Fruit fly (Drosophila melanogaster) whole organism, embryonic: ENCODE results near the gene trus.
A peak's percentile ranks its signal among the peaks of the same experiment; 100 is the strongest.

Experiments used
- Asciz ChIP-seq: fragments of 200-800 bp; sonication (Bioruptor generic); optimal IDR thresholded peaks from 2 replicates; lab custom pipeline; 2017; ENCODE audit warnings: missing biosample characterization, mild to moderate bottlenecking, missing genetic modification characterization, missing genetic modification reagents
- Atf6 ChIP-seq: fragments of 200-800 bp; sonication (Bioruptor generic); IDR thresholded peaks from 2 replicates; pipeline ENCODE4 v1.3.6; 2022; ENCODE audit warnings: missing biosample characterization, missing genetic modification characterization
- CG10267 ChIP-seq: fragments of 200-800 bp; sonication (Bioruptor generic); optimal IDR thresholded peaks from 2 replicates; lab custom pipeline; 2018; ENCODE audit warnings: missing biosample characterization, mild to moderate bottlenecking, missing genetic modification characterization, moderate library complexity
- CG11560 ChIP-seq: fragments of 200-800 bp; sonication (Bioruptor generic); IDR thresholded peaks from 3 replicates; pipeline ENCODE4 v1.3.6; 2022; ENCODE audit warnings: missing biosample characterization, missing genetic modification characterization
- CG12391 ChIP-seq: fragments of 200-800 bp; sonication (Bioruptor generic); optimal IDR thresholded peaks from 3 replicates; lab custom pipeline; 2018; ENCODE audit warnings: missing biosample characterization, mild to moderate bottlenecking, missing genetic modification characterization, moderate library complexity
- CG12659 ChIP-seq: fragments of 200-800 bp; sonication (Bioruptor generic); optimal IDR thresholded peaks from 3 replicates; lab custom pipeline; 2017; ENCODE audit warnings: mild to moderate bottlenecking, missing biosample characterization, missing genetic modification reagents, missing genetic modification characterization
- CG13123 ChIP-seq: fragments of 200-800 bp; sonication (Bioruptor generic); optimal IDR thresholded peaks from 2 replicates; lab custom pipeline; 2016; ENCODE audit warnings: missing biosample characterization, missing genetic modification characterization
- CG13287 ChIP-seq: fragments of 200-800 bp; sonication (Bioruptor generic); IDR thresholded peaks from 2 replicates; pipeline ENCODE4 v1.3.6; 2022; ENCODE audit warnings: missing biosample characterization, missing genetic modification characterization; ENCODE audit not compliant: partially characterized antibody
- CG14710 ChIP-seq: fragments of 200-800 bp; sonication (Bioruptor generic); optimal IDR thresholded peaks from 3 replicates; lab custom pipeline; 2019; ENCODE audit warnings: missing biosample characterization, mild to moderate bottlenecking, missing genetic modification characterization, moderate library complexity
- CG1647 ChIP-seq: fragments of 200-800 bp; sonication (Bioruptor generic); optimal IDR thresholded peaks from 3 replicates; lab custom pipeline; 2016; ENCODE audit warnings: missing biosample characterization, missing genetic modification characterization
- CG17829 ChIP-seq: fragments of 200-800 bp; optimal IDR thresholded peaks from 2 replicates; lab custom pipeline; 2019; ENCODE audit warnings: missing biosample characterization, mild to moderate bottlenecking, missing genetic modification characterization, moderate library complexity
- CG2116 ChIP-seq: fragments of 200-800 bp; sonication (Bioruptor generic); optimal IDR thresholded peaks from 3 replicates; lab custom pipeline; 2018; ENCODE audit warnings: missing biosample characterization, mild to moderate bottlenecking, missing genetic modification characterization
- CG2129 ChIP-seq: fragments of 200-800 bp; sonication (Bioruptor generic); IDR thresholded peaks from 2 replicates; pipeline ENCODE4 v1.3.6; 2022; ENCODE audit warnings: missing biosample characterization, missing genetic modification characterization; ENCODE audit not compliant: partially characterized antibody
- CG3847 ChIP-seq: fragments of 200-800 bp; sonication (Bioruptor generic); IDR thresholded peaks from 2 replicates; pipeline ENCODE4 v1.3.6; 2022; ENCODE audit warnings: missing biosample characterization, missing genetic modification characterization
- CG4404 ChIP-seq: fragments of 200-800 bp; sonication (Bioruptor generic); IDR thresholded peaks from 2 replicates; pipeline ENCODE4 v1.3.6; 2022; ENCODE audit warnings: missing biosample characterization, missing genetic modification characterization
- CG4617 ChIP-seq: fragments of 200-800 bp; sonication (Bioruptor generic); optimal IDR thresholded peaks from 3 replicates; lab custom pipeline; 2016; ENCODE audit warnings: missing biosample characterization, missing genetic modification characterization, borderline replicate concordance
- CG7372 ChIP-seq: fragments of 200-800 bp; sonication (Bioruptor generic); IDR thresholded peaks from 2 replicates; pipeline ENCODE4 v1.3.6; 2022; ENCODE audit warnings: missing biosample characterization, missing genetic modification characterization
- CG8290 ChIP-seq, 3 experiments: fragments of 200-800 bp; sonication (Bioruptor generic); optimal IDR thresholded peaks; 2 replicates each; lab custom pipeline; 2016 to 2019; ENCODE audit warnings: missing biosample characterization in 3 of 3, missing genetic modification characterization in 3 of 3, mild to moderate bottlenecking in 2 of 3, moderate library complexity in 1 of 3
- CG8924 ChIP-seq: fragments of 200-800 bp; optimal IDR thresholded peaks from 3 replicates; lab custom pipeline; 2019; ENCODE audit warnings: missing biosample characterization, mild to moderate bottlenecking, missing genetic modification characterization, moderate library complexity
- CkIIα-i1 ChIP-seq: fragments of 200-800 bp; sonication (Bioruptor generic); IDR thresholded peaks from 2 replicates; pipeline ENCODE4 v1.3.6; 2022; ENCODE audit warnings: missing biosample characterization, missing genetic modification characterization
- Dfd ChIP-seq, 2 experiments: fragments of >200 bp; optimal IDR thresholded peaks; 2 replicates each; lab custom pipeline; 2017; ENCODE audit warnings: missing biosample characterization in 2 of 2, missing genetic modification characterization in 2 of 2
- Dll ChIP-seq: fragments of 200-800 bp; sonication (Bioruptor generic); IDR thresholded peaks from 4 replicates; pipeline ENCODE4 v1.3.6; 2022; ENCODE audit warnings: missing biosample characterization, missing genetic modification characterization; ENCODE audit not compliant: partially characterized antibody
- Dp ChIP-seq: fragments of 200-800 bp; sonication (Bioruptor generic); optimal IDR thresholded peaks from 2 replicates; lab custom pipeline; 2018; ENCODE audit warnings: missing biosample characterization, mild to moderate bottlenecking, missing genetic modification characterization, moderate library complexity
- Dref ChIP-seq: fragments of 200-800 bp; sonication (Bioruptor generic); IDR thresholded peaks from 2 replicates; pipeline ENCODE4 v1.3.6; 2022; ENCODE audit warnings: missing biosample characterization, missing genetic modification characterization
- Fer1 ChIP-seq: fragments of 200-800 bp; sonication (Bioruptor generic); optimal IDR thresholded peaks from 2 replicates; lab custom pipeline; 2017; ENCODE audit warnings: missing biosample characterization, mild to moderate bottlenecking, missing genetic modification characterization
- HLH4C ChIP-seq: fragments of 200-800 bp; sonication (Bioruptor generic); IDR thresholded peaks from 3 replicates; pipeline ENCODE4 v1.3.6; 2022; ENCODE audit warnings: missing biosample characterization, missing genetic modification characterization; ENCODE audit not compliant: partially characterized antibody
- MBD-R2 ChIP-seq: fragments of 200-800 bp; sonication (Bioruptor generic); IDR thresholded peaks from 2 replicates; pipeline ENCODE4 v1.3.6; 2022; ENCODE audit warnings: missing biosample characterization, missing genetic modification characterization
- Med ChIP-seq: fragments of 200-800 bp; sonication (Bioruptor generic); peaks from one replicate; lab custom pipeline; 2016; ENCODE audit warnings: missing biosample characterization, missing genetic modification characterization, mild to moderate bottlenecking, inconsistent platforms, moderate library complexity
- Sry-δ ChIP-seq: fragments of 200-800 bp; sonication (Bioruptor generic); optimal IDR thresholded peaks from 2 replicates; lab custom pipeline; 2016; ENCODE audit warnings: missing biosample characterization, missing genetic modification characterization
- YL-1 ChIP-seq: fragments of 200-800 bp; sonication (Bioruptor generic); optimal IDR thresholded peaks from 3 replicates; lab custom pipeline; 2017; ENCODE audit warnings: missing biosample characterization, mild to moderate bottlenecking, missing genetic modification characterization
- ato ChIP-seq: fragments of 200-800 bp; sonication (Bioruptor generic); IDR thresholded peaks from 2 replicates; pipeline ENCODE4 v1.3.6; 2022; ENCODE audit warnings: missing biosample characterization, missing genetic modification characterization; ENCODE audit not compliant: partially characterized antibody
- bcd ChIP-seq: fragments of 200-800 bp; sonication (Bioruptor generic); optimal IDR thresholded peaks from 2 replicates; lab custom pipeline; 2017; ENCODE audit warnings: missing biosample characterization, mild to moderate bottlenecking, missing genetic modification characterization
- bigmax ChIP-seq: fragments of 200-800 bp; sonication (Bioruptor generic); optimal IDR thresholded peaks from 2 replicates; lab custom pipeline; 2018; ENCODE audit warnings: missing biosample characterization, mild to moderate bottlenecking, missing genetic modification characterization
- cg ChIP-seq: fragments of 200-800 bp; sonication (Bioruptor generic); optimal IDR thresholded peaks from 3 replicates; lab custom pipeline; 2019; ENCODE audit warnings: missing biosample characterization, mild to moderate bottlenecking, missing genetic modification characterization, moderate library complexity
- chinmo ChIP-seq: fragments of 200-800 bp; sonication (Bioruptor generic); IDR thresholded peaks from 4 replicates; pipeline ENCODE4 v1.3.6; 2022; ENCODE audit warnings: missing biosample characterization, missing genetic modification characterization; ENCODE audit not compliant: partially characterized antibody
- crp ChIP-seq, 2 experiments: fragments of 200-800 bp; sonication (Bioruptor generic); optimal IDR thresholded peaks; 2 replicates in 1 of 2; 3 replicates in 1 of 2; lab custom pipeline; 2017; ENCODE audit warnings: missing biosample characterization in 2 of 2, missing genetic modification characterization in 2 of 2, mild to moderate bottlenecking in 1 of 2, moderate library complexity in 1 of 2
- h ChIP-seq: fragments of >200 bp; optimal IDR thresholded peaks from 2 replicates; lab custom pipeline; 2017
- insv ChIP-seq, 2 experiments: fragments of 200-800 bp; sonication (Bioruptor generic); optimal IDR thresholded peaks; 3 replicates each; lab custom pipeline; 2016 to 2018; ENCODE audit warnings: missing biosample characterization in 2 of 2, missing genetic modification characterization in 2 of 2
- kah ChIP-seq: fragments of 200-800 bp; sonication (Bioruptor generic); optimal IDR thresholded peaks from 2 replicates; lab custom pipeline; 2018; ENCODE audit warnings: missing biosample characterization, mild to moderate bottlenecking, missing genetic modification characterization
- kni ChIP-seq: fragments of 200-800 bp; sonication (Bioruptor generic); optimal IDR thresholded peaks from 3 replicates; lab custom pipeline; 2017; ENCODE audit warnings: mild to moderate bottlenecking, missing biosample characterization, missing genetic modification reagents, missing genetic modification characterization
- nmo ChIP-seq: fragments of 200-800 bp; sonication (Bioruptor generic); optimal IDR thresholded peaks from 2 replicates; lab custom pipeline; 2018; ENCODE audit warnings: missing biosample characterization, mild to moderate bottlenecking, missing genetic modification characterization, moderate library complexity
- pros ChIP-seq: fragments of 200-800 bp; sonication (Bioruptor generic); optimal IDR thresholded peaks from 3 replicates; lab custom pipeline; 2019; ENCODE audit warnings: missing biosample characterization, mild to moderate bottlenecking, missing genetic modification characterization, moderate library complexity
- psq ChIP-seq: fragments of 200-800 bp; sonication (Bioruptor generic); optimal IDR thresholded peaks from 2 replicates; lab custom pipeline; 2017; ENCODE audit warnings: missing biosample characterization, missing genetic modification characterization
- pzg ChIP-seq: fragments of 200-800 bp; sonication (Bioruptor generic); optimal IDR thresholded peaks from 3 replicates; lab custom pipeline; 2018; ENCODE audit warnings: missing biosample characterization, mild to moderate bottlenecking, missing genetic modification characterization, moderate library complexity
- ro ChIP-seq: fragments of 200-800 bp; sonication (Bioruptor generic); IDR thresholded peaks from 2 replicates; pipeline ENCODE4 v1.3.6; 2022; ENCODE audit warnings: missing biosample characterization, missing genetic modification characterization
- stwl ChIP-seq: fragments of 200-800 bp; sonication (Bioruptor generic); optimal IDR thresholded peaks from 3 replicates; lab custom pipeline; 2018; ENCODE audit warnings: missing biosample characterization, mild to moderate bottlenecking, missing genetic modification characterization, moderate library complexity
- unc-4 ChIP-seq: fragments of 200-800 bp; sonication (Bioruptor generic); IDR thresholded peaks from 2 replicates; pipeline ENCODE4 v1.3.6; 2022; ENCODE audit warnings: missing biosample characterization, missing genetic modification characterization; ENCODE audit not compliant: partially characterized antibody
- zfh1 ChIP-seq: fragments of 200-800 bp; sonication (Bioruptor generic); IDR thresholded peaks from 3 replicates; pipeline ENCODE4 v1.3.6; 2022; ENCODE audit warnings: missing biosample characterization, missing genetic modification characterization

The trus gene

dm6 chr3R:12459879-12460522 is 3.6 kb downstream of the trus start, which contains the start of the genes CG5961 and Polr3C (continued):
- TF ChIP-seq CG11560 (tag; lab: Robert Waterston, UW) (peak; percentile 95), CG8290 (GFP tag; optimal IDR thresholded peaks at IDR 0.05; lab: Kevin White, UChicago) (no peak), CG8290 (tag; optimal IDR thresholded peaks at IDR 0.05; lab: Kevin White, UChicago) (no peak), bigmax (peak; percentile 74), CG7372 (GFP tag; lab: Robert Waterston, UW) (no peak), CG12391 (peak; percentile 6), Dp (peak; percentile 71), kah (GFP tag; lab: Kevin White, UChicago) (peak; percentile 67), pzg (GFP tag; lab: Kevin White, UChicago) (peak; percentile 63), CG10267 (tag; lab: Kevin White, UChicago) (peak; percentile 45), CG4404 (no peak), CG2129 (GFP tag; lab: Robert Waterston, UW) (0 out of 2 replicates have a peak, but pooled peaks have one; percentile 25), Fer1 (GFP tag; lab: Kevin White, UChicago) (peak; percentile 27), cg (GFP tag; lab: Kevin White, UChicago) (peak; percentile 29), stwl (tag; lab: Kevin White, UChicago) (peak; percentile 63), ato (GFP tag; lab: Robert Waterston, UW) (no peak), CG13287 (peak; percentile 72), MBD-R2 (GFP tag; lab: Robert Waterston, UW) (peak; percentile 69), unc-4 (GFP tag; lab: Robert Waterston, UW) (peak; percentile 43; the same call in 1 of the 2 replicates), CG2116 (GFP tag; lab: Kevin White, UChicago) (peak; percentile 71), nmo (GFP tag; lab: Kevin White, UChicago) (peak; percentile 42), Asciz (GFP tag; lab: Kevin White, UChicago) (no peak), CG4617 (GFP tag; lab: Kevin White, UChicago) (peak; percentile 10), CG13123 (GFP tag; lab: Kevin White, UChicago) (no peak), CG3847 (GFP tag; lab: Robert Waterston, UW) (no peak), zfh1 (GFP tag; lab: Robert Waterston, UW) (no peak), Dref (peak; percentile 56), Sry-δ (GFP tag; lab: Kevin White, UChicago) (peak; percentile 41), crp (GFP tag; optimal IDR thresholded peaks at IDR 0.05; lab: Kevin White, UChicago) (peak; percentile 18 to 93), h (lab: Kevin White, UChicago) (no peak), kni (no peak), bcd (GFP tag; lab: Kevin White, UChicago) (no peak), chinmo (GFP tag; lab: Robert Waterston, UW) (0 out of 4 replicates have a peak, but pooled peaks have one; percentile 55), CG12659 (GFP tag; lab: Kevin White, UChicago) (peak; percentile 35), Dfd (GFP tag; optimal IDR thresholded peaks at IDR 0.05; lab: Kevin White, UChicago) (no peak), CkIIα-i1 (no peak), psq (GFP tag; lab: Kevin White, UChicago) (peak; percentile 80), Dll (peak; percentile 43; the same call in 2 of the 4 replicates), YL-1 (peak; percentile 65), CG8924 (tag; lab: Kevin White, UChicago) (peak; percentile 15), CG17829 (tag; lab: Kevin White, UChicago) (peak; percentile 10), HLH4C (GFP tag; lab: Robert Waterston, UW) (peak; percentile 33; the same call in 2 of the 3 replicates), CG1647 (GFP tag; lab: Kevin White, UChicago) (no peak), insv (GFP tag; optimal IDR thresholded peaks at IDR 0.05; lab: Kevin White, UChicago) (peak in 1 of 2 experiments; percentile 38), Med (peak; percentile 74), Atf6 (no peak), pros (GFP tag; lab: Kevin White, UChicago) (peak; percentile 14), CG14710 (tag; lab: Kevin White, UChicago) (peak; percentile 56), ro (GFP tag; lab: Robert Waterston, UW) (no peak)
